Worm (Caenorhabditis elegans): Measurements from ENCODE around the gene cbd-1.

cbd-1 gene

DNA sequence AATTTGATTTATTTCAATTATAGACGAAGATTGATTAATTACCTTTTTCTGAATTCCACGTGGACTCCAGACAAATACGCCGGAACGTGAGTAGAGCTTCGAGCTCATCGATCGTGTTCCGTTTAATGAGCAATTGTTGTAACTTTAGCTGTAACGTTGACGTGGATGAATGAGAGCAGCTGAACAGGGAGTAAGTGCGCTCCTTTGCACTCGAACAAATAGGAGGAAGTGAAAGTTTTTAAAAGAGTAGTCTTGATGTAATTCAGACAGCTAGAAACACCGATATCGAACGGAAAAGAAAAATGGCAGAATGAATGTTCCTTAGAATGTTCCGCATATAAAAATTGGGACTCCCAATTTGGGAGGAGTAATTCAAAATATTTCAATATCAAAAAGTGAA lies 1.1 kb upstream of the cbd-1 start, which contains the start of gene sec-31:
Gene sec-31, minus strand, starts transcription at position 148 of the 400 bp plus-strand sequence.
- peak in 1 of 2 experiments; percentile 29 for TF ChIP-seq let-607 (tag; optimal IDR thresholded peaks at IDR 0.05)
- no peak for TF ChIP-seq tlf-1 (GFP tag; optimal IDR thresholded peaks at IDR 0.05)
- peak; percentile 37 for TF ChIP-seq mcd-1 (GFP tag; IDR thresholded peaks at IDR 0.05)

DNA sequence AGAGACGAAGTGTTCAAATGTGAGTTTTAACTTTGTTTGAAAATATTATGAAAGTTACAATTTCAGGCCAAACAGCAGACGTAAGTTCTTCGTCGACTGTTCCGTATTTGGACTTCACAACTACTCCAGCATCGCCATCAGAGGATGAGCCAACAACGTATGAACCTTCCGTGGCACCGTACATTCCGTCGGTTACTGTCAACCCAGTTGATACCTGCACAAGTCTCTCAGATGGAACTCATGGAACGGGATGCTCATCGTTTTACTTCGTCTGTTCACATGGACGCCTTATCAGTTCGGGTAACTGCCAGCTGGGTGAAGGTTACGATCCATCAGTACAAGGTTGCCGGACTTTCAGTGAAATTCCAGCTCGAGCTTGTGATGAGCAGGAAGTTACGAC lies 2.9 kb downstream of the cbd-1 start:
- peak; percentile 9; the same call in 1 of the 2 replicates for TF ChIP-seq Y56A3A.18 (GFP tag; IDR thresholded peaks at IDR 0.05)
- no peak for TF ChIP-seq ama-1 (optimal IDR thresholded peaks at IDR 0.05)
- TF ChIP-seq ama-1 (GFP tag; optimal IDR thresholded peaks at IDR 0.05) = no peak
- TF ChIP-seq lag-1 (GFP tag; IDR thresholded peaks at IDR 0.05) = no peak
- 0 out of 2 replicates have a peak, but pooled peaks have one; percentile 19 for TF ChIP-seq nfyb-1 (GFP tag; IDR thresholded peaks at IDR 0.05)
- TF ChIP-seq F39B2.1 (GFP tag; IDR thresholded peaks at IDR 0.05) = 0 out of 2 replicates have a peak, but pooled peaks have one; percentile 4
- TF ChIP-seq pbrm-1 (GFP tag; IDR thresholded peaks at IDR 0.05) = 0 out of 2 replicates have a peak, but pooled peaks have one; percentile 9

DNA sequence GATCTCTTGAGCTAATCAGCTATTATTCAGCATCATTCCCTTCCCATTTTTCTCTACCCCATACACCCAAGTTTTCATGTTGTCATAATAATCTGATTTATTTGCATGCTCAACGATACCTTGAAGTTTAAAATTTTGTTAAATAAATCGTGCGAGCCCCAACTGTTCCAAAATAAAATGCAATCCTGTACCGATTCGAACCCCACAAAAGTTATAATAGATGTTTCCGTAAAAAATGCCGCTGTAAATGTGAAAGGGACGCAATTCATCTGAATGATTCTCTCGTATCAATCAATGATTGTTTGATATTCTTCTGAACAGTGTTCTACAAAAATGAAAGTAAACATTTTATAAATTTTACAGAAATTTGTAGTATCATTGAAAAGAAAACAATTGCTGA lies 4.6 kb downstream of the cbd-1 start:
- no peak for TF ChIP-seq ztf-22 (GFP tag; optimal IDR thresholded peaks at IDR 0.05)
- peak; percentile 57 for TF ChIP-seq tbp1 (GFP tag; optimal IDR thresholded peaks at IDR 0.05)
- TF ChIP-seq snpc-3.4 (tag; optimal IDR thresholded peaks at IDR 0.05) = peak; percentile 60
- TF ChIP-seq rpc-1 (optimal IDR thresholded peaks at IDR 0.05) = no peak
- peak; percentile 2 for TF ChIP-seq rpc-1 (tag; optimal IDR thresholded peaks at IDR 0.05)
- TF ChIP-seq dpl-1 (GFP tag; optimal IDR thresholded peaks at IDR 0.05) = peak; percentile 14
- peak; percentile 52 for TF ChIP-seq mes-4 (tag; optimal IDR thresholded peaks at IDR 0.05)
- no peak for TF ChIP-seq zfh-2 (GFP tag; conservative IDR thresholded peaks at IDR 0.05)
- no peak for TF ChIP-seq akir-1 (GFP tag; optimal IDR thresholded peaks at IDR 0.05)
- TF ChIP-seq madf-3 (GFP tag; IDR thresholded peaks at IDR 0.05) = peak; percentile 82
- TF ChIP-seq ets-4 (GFP tag; optimal IDR thresholded peaks at IDR 0.05) = no peak
- TF ChIP-seq D2030.7 (GFP tag; IDR thresholded peaks at IDR 0.05) = peak; percentile 52
- peak; percentile 37 for TF ChIP-seq athp-1 (tag; optimal IDR thresholded peaks at IDR 0.05)
- TF ChIP-seq ama-1 (optimal IDR thresholded peaks at IDR 0.05) = no peak
- TF ChIP-seq ama-1 (GFP tag; optimal IDR thresholded peaks at IDR 0.05) = peak; percentile 44 to 85
- peak; percentile 69 for TF ChIP-seq snpc-1.3 (tag; optimal IDR thresholded peaks at IDR 0.05; ENCODE audit: insufficient read depth)
- TF ChIP-seq F55B11.4 (tag; optimal IDR thresholded peaks at IDR 0.05; ENCODE audit: borderline replicate concordance, insufficient read depth) = no peak
- peak; percentile 80 for TF ChIP-seq unc-130 (GFP tag; optimal IDR thresholded peaks at IDR 0.05)
- TF ChIP-seq attf-5 (GFP tag; optimal IDR thresholded peaks at IDR 0.05) = no peak
- no peak for TF ChIP-seq sea-2 (GFP tag; IDR thresholded peaks at IDR 0.05)
- no peak; the same call in 1 of the 2 replicates for TF ChIP-seq dox-1 (GFP tag; IDR thresholded peaks at IDR 0.05)
- TF ChIP-seq Y79H2A.3 (GFP tag; conservative IDR thresholded peaks at IDR 0.05) = peak; percentile 91
- peak; percentile 56 for TF ChIP-seq die-1 (tag; optimal IDR thresholded peaks at IDR 0.05)
- no peak for TF ChIP-seq C06A6.2 (GFP tag; conservative IDR thresholded peaks at IDR 0.05)
- TF ChIP-seq ztf-28 (GFP tag; IDR thresholded peaks at IDR 0.05) = no peak
- no peak for TF ChIP-seq ztf-3 (GFP tag; optimal IDR thresholded peaks at IDR 0.05)
- TF ChIP-seq ceh-100 (GFP tag; IDR thresholded peaks at IDR 0.05) = 0 out of 2 replicates have a peak, but pooled peaks have one; percentile 9
- TF ChIP-seq nfya-2 (GFP tag; IDR thresholded peaks at IDR 0.05) = no peak
- no peak for TF ChIP-seq K12H6.12 (tag; optimal IDR thresholded peaks at IDR 0.05)
- no peak for TF ChIP-seq snpc-4 (GFP tag; optimal IDR thresholded peaks at IDR 0.05)
- TF ChIP-seq snpc-4 (tag; optimal IDR thresholded peaks at IDR 0.05) = peak in 2 of 4 experiments; percentile 14 to 24
- no peak for TF ChIP-seq aptf-2 (GFP tag; conservative IDR thresholded peaks at IDR 0.05)
- TF ChIP-seq F37B4.10 (GFP tag; IDR thresholded peaks at IDR 0.05) = no peak
- peak; percentile 86 for TF ChIP-seq attf-6 (GFP tag; IDR thresholded peaks at IDR 0.05)
- peak; percentile 63; the same call in 1 of the 2 replicates for TF ChIP-seq ztf-25 (GFP tag; IDR thresholded peaks at IDR 0.05)
- no peak for TF ChIP-seq dpff-1 (tag; optimal IDR thresholded peaks at IDR 0.05)
- TF ChIP-seq F39B2.1 (GFP tag; IDR thresholded peaks at IDR 0.05) = 0 out of 2 replicates have a peak, but pooled peaks have one; percentile 35
- TF ChIP-seq gei-17 (GFP tag; optimal IDR thresholded peaks at IDR 0.05) = no peak
